Fruit fly (Drosophila melanogaster): ENCODE results near the gene CG9672.

DNA sequence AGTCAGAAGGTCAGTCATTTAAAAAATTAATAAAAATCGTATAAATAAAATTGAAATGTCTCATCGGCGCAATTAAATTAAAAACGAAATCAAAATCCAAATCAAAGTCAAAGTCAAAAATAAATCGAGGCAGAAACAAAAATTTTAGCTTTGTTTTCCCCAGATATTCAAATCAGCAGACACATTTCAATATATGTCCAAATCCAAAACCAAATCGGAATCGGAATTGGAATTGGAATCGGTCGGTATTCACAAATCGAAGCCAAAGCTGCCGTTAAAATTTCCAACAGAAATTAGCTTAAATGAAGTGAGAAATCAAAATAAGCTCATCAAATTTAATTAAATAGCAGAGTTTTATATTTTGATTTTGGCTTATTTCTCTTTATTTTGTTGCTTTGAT lies 29.5 kb upstream of the CG9672 start:
- no peak for TF ChIP-seq EcR (GFP tag; optimal IDR thresholded peaks at IDR 0.05)
- no peak for TF ChIP-seq CG9948 (tag; optimal IDR thresholded peaks at IDR 0.05)
- TF ChIP-seq CG10348 (GFP tag; IDR thresholded peaks at IDR 0.05): no peak
- no peak for TF ChIP-seq Snoo (tag; optimal IDR thresholded peaks at IDR 0.05)
- TF ChIP-seq CG34367 (tag; optimal IDR thresholded peaks at IDR 0.05): no peak
